Fruit fly (Drosophila melanogaster) whole organism, prepupa: ENCODE measurements around the gene crm.

Experiments
- Blimp-1 ChIP-seq: fragments of 200-800 bp; sonication (Bioruptor generic); optimal IDR thresholded peaks from 3 replicates; lab custom pipeline; 2017; ENCODE audit warnings: missing biosample characterization, missing genetic modification characterization, mild to moderate bottlenecking, moderate library complexity, missing genetic modification reagents
- CG10631 ChIP-seq: fragments of 200-800 bp; sonication (Bioruptor generic); optimal IDR thresholded peaks from 2 replicates; lab custom pipeline; 2016; ENCODE audit warnings: missing biosample characterization, missing genetic modification characterization
- CG10669 ChIP-seq: fragments of 200-800 bp; sonication (Bioruptor generic); optimal IDR thresholded peaks from 3 replicates; lab custom pipeline; 2018; ENCODE audit warnings: missing biosample characterization, mild to moderate bottlenecking, missing genetic modification characterization, moderate library complexity
- CG11762 ChIP-seq: fragments of 200-800 bp; sonication (Bioruptor generic); optimal IDR thresholded peaks from 3 replicates; lab custom pipeline; 2016; ENCODE audit warnings: missing biosample characterization, missing genetic modification characterization; ENCODE audit not compliant: insufficient read depth
- CG1621 ChIP-seq: fragments of 200-800 bp; sonication (Bioruptor generic); optimal IDR thresholded peaks from 3 replicates; lab custom pipeline; 2018; ENCODE audit warnings: missing biosample characterization, mild to moderate bottlenecking, missing genetic modification characterization
- CG16779 ChIP-seq: fragments of 200-800 bp; sonication (Bioruptor generic); optimal IDR thresholded peaks from 3 replicates; lab custom pipeline; 2017; ENCODE audit warnings: missing biosample characterization, mild to moderate bottlenecking, missing genetic modification characterization
- CG3032 ChIP-seq: fragments of 200-800 bp; optimal IDR thresholded peaks from 2 replicates; lab custom pipeline; 2019; ENCODE audit warnings: missing biosample characterization, mild to moderate bottlenecking, missing genetic modification characterization, moderate library complexity
- CG31627 ChIP-seq: fragments of 200-800 bp; sonication (Bioruptor generic); optimal IDR thresholded peaks from 3 replicates; lab custom pipeline; 2016; ENCODE audit warnings: missing biosample characterization, missing genetic modification characterization
- CG32006 ChIP-seq: fragments of 200-800 bp; sonication (Bioruptor generic); optimal IDR thresholded peaks from 3 replicates; lab custom pipeline; 2017; ENCODE audit warnings: missing biosample characterization, mild to moderate bottlenecking, missing genetic modification characterization
- CG34406 ChIP-seq: fragments of 200-800 bp; sonication (Bioruptor generic); optimal IDR thresholded peaks from 3 replicates; lab custom pipeline; 2016; ENCODE audit warnings: missing biosample characterization, missing genetic modification characterization
- CG3919 ChIP-seq: fragments of 200-800 bp; sonication (Bioruptor generic); optimal IDR thresholded peaks from 3 replicates; lab custom pipeline; 2016; ENCODE audit warnings: missing biosample characterization, missing genetic modification characterization
- CG6163 ChIP-seq: fragments of 200-800 bp; sonication (Bioruptor generic); IDR thresholded peaks from 3 replicates; pipeline ENCODE4 v1.3.6; 2022; ENCODE audit warnings: missing biosample characterization, missing genetic modification characterization
- CG6792 ChIP-seq: fragments of 200-800 bp; sonication (Bioruptor generic); optimal IDR thresholded peaks from 3 replicates; lab custom pipeline; 2016; ENCODE audit warnings: missing biosample characterization, missing genetic modification characterization
- CG6808 ChIP-seq: fragments of 200-800 bp; sonication (Bioruptor generic); optimal IDR thresholded peaks from 3 replicates; lab custom pipeline; 2017; ENCODE audit warnings: missing biosample characterization, missing genetic modification characterization, mild to moderate bottlenecking, moderate library complexity, missing genetic modification reagents
- CG6854 ChIP-seq: fragments of 200-800 bp; sonication (Bioruptor generic); optimal IDR thresholded peaks from 2 replicates; lab custom pipeline; 2017; ENCODE audit warnings: missing biosample characterization, mild to moderate bottlenecking, missing genetic modification characterization
- CG7368 ChIP-seq: fragments of 200-800 bp; sonication (Bioruptor generic); optimal IDR thresholded peaks from 3 replicates; lab custom pipeline; 2016; ENCODE audit warnings: missing biosample characterization, missing genetic modification characterization
- CG8119 ChIP-seq: fragments of 200-800 bp; sonication (Bioruptor generic); IDR thresholded peaks from 3 replicates; pipeline ENCODE4 v1.3.6; 2022; ENCODE audit warnings: missing biosample characterization, missing genetic modification characterization
- CG8632 ChIP-seq: fragments of 200-800 bp; sonication (Bioruptor generic); optimal IDR thresholded peaks from 3 replicates; lab custom pipeline; 2016; ENCODE audit warnings: missing biosample characterization, missing genetic modification characterization
- CG9139 ChIP-seq: fragments of 200-800 bp; sonication (Bioruptor generic); optimal IDR thresholded peaks from 3 replicates; lab custom pipeline; 2017; ENCODE audit warnings: missing biosample characterization, mild to moderate bottlenecking, missing genetic modification characterization
- Eip78C ChIP-seq: fragments of 200-800 bp; sonication (Bioruptor generic); peaks from one replicate; lab custom pipeline; 2016; ENCODE audit warnings: missing biosample characterization, missing genetic modification characterization
- Eip93F ChIP-seq: fragments of 200-800 bp; sonication (Bioruptor generic); optimal IDR thresholded peaks from 2 replicates; lab custom pipeline; 2016; ENCODE audit warnings: missing biosample characterization, mild to moderate bottlenecking, missing genetic modification characterization
- Ets21C ChIP-seq: fragments of 200-800 bp; sonication (Bioruptor generic); optimal IDR thresholded peaks from 3 replicates; lab custom pipeline; 2016; ENCODE audit warnings: missing biosample characterization, missing genetic modification characterization
- Hr4 ChIP-seq: fragments of 200-800 bp; sonication (Bioruptor generic); optimal IDR thresholded peaks from 3 replicates; lab custom pipeline; 2016; ENCODE audit warnings: missing biosample characterization, missing genetic modification characterization
- Lpt ChIP-seq: fragments of 200-800 bp; sonication (Bioruptor generic); optimal IDR thresholded peaks from 3 replicates; lab custom pipeline; 2016; ENCODE audit warnings: missing biosample characterization, missing genetic modification characterization
- Met ChIP-seq: fragments of 200-800 bp; sonication (Bioruptor generic); optimal IDR thresholded peaks from 3 replicates; lab custom pipeline; 2016; ENCODE audit warnings: missing biosample characterization, missing genetic modification characterization
- OdsH ChIP-seq: fragments of 200-800 bp; sonication (Bioruptor generic); optimal IDR thresholded peaks from 3 replicates; lab custom pipeline; 2016; ENCODE audit warnings: missing biosample characterization, missing genetic modification characterization
- Sox14 ChIP-seq: fragments of 200-800 bp; sonication (Bioruptor generic); optimal IDR thresholded peaks from 3 replicates; lab custom pipeline; 2016; ENCODE audit warnings: missing biosample characterization, missing genetic modification characterization
- achi ChIP-seq: fragments of 200-800 bp; sonication (Bioruptor generic); optimal IDR thresholded peaks from 3 replicates; lab custom pipeline; 2016; ENCODE audit warnings: missing biosample characterization, missing genetic modification characterization
- dac ChIP-seq: fragments of 200-800 bp; sonication (Bioruptor generic); optimal IDR thresholded peaks from 2 replicates; lab custom pipeline; 2017; ENCODE audit warnings: missing biosample characterization, mild to moderate bottlenecking, missing genetic modification characterization
- dsx ChIP-seq: fragments of 200-800 bp; optimal IDR thresholded peaks from 3 replicates; lab custom pipeline; 2019; ENCODE audit warnings: missing biosample characterization, mild to moderate bottlenecking, missing genetic modification characterization, moderate library complexity; ENCODE audit not compliant: poor library complexity, severe bottlenecking
- esn ChIP-seq: fragments of 200-800 bp; sonication (Bioruptor generic); optimal IDR thresholded peaks from 2 replicates; lab custom pipeline; 2016; ENCODE audit warnings: missing biosample characterization, mild to moderate bottlenecking, missing genetic modification characterization, moderate library complexity
- fd59A ChIP-seq: fragments of 200-800 bp; sonication (Bioruptor generic); optimal IDR thresholded peaks from 2 replicates; lab custom pipeline; 2017; ENCODE audit warnings: missing biosample characterization, mild to moderate bottlenecking, missing genetic modification characterization, missing genetic modification reagents
- fkh ChIP-seq: fragments of 200-800 bp; sonication (Bioruptor generic); optimal IDR thresholded peaks from 3 replicates; lab custom pipeline; 2017; ENCODE audit warnings: missing biosample characterization, mild to moderate bottlenecking, missing genetic modification characterization, moderate library complexity
- pdm3 ChIP-seq: fragments of 200-800 bp; sonication (Bioruptor generic); optimal IDR thresholded peaks from 3 replicates; lab custom pipeline; 2016; ENCODE audit warnings: missing biosample characterization, missing genetic modification characterization
- salr ChIP-seq, 2 experiments: fragments of 200-800 bp; sonication (Bioruptor generic); optimal IDR thresholded peaks; 3 replicates each; lab custom pipeline; 2016 to 2018; ENCODE audit warnings: missing biosample characterization in 2 of 2, missing genetic modification characterization in 2 of 2, mild to moderate bottlenecking in 1 of 2
- spab ChIP-seq: fragments of 200-800 bp; sonication (Bioruptor generic); optimal IDR thresholded peaks from 2 replicates; lab custom pipeline; 2017; ENCODE audit warnings: missing biosample characterization, mild to moderate bottlenecking, missing genetic modification characterization, missing genetic modification reagents
- svp ChIP-seq: fragments of 200-800 bp; sonication (Bioruptor generic); peaks from one replicate; lab custom pipeline; 2016; ENCODE audit warnings: missing biosample characterization, missing genetic modification characterization
- topi ChIP-seq: fragments of 200-800 bp; sonication (Bioruptor generic); optimal IDR thresholded peaks from 3 replicates; lab custom pipeline; 2016; ENCODE audit warnings: missing biosample characterization, missing genetic modification characterization
- vri ChIP-seq: fragments of 200-800 bp; sonication (Bioruptor generic); optimal IDR thresholded peaks from 3 replicates; lab custom pipeline; 2016; ENCODE audit warnings: missing biosample characterization, mild to moderate bottlenecking, missing genetic modification characterization

The crm gene

dm6 chrX:2703693-2704092, 34.9 kb downstream of the crm start, which contains the start of gene Ugalt (continued):
- TF ChIP-seq topi (GFP tag; lab: Kevin White, UChicago) (peak; percentile 100), CG1621 (tag; lab: Kevin White, UChicago) (peak; percentile 100), Met (GFP tag; lab: Kevin White, UChicago) (peak; percentile 100), esn (GFP tag; lab: Kevin White, UChicago) (peak; percentile 100), pdm3 (GFP tag; lab: Kevin White, UChicago) (peak; percentile 100), achi (GFP tag; lab: Kevin White, UChicago) (peak; percentile 100), svp (GFP tag; lab: Kevin White, UChicago) (peak; percentile 100), Hr4 (GFP tag; lab: Kevin White, UChicago) (peak; percentile 100), CG8119 (GFP tag; lab: Robert Waterston, UW) (peak; percentile 100), fkh (peak; percentile 100), CG6792 (GFP tag; lab: Kevin White, UChicago) (peak; percentile 100), CG11762 (peak; percentile 100), CG31627 (GFP tag; lab: Kevin White, UChicago) (peak; percentile 100), Sox14 (GFP tag; lab: Kevin White, UChicago) (peak; percentile 100), Ets21C (GFP tag; lab: Kevin White, UChicago) (peak; percentile 100), OdsH (GFP tag; lab: Kevin White, UChicago) (peak; percentile 100), Blimp-1 (peak; percentile 100), CG7368 (GFP tag; lab: Kevin White, UChicago) (peak; percentile 100), CG6854 (GFP tag; lab: Kevin White, UChicago) (peak; percentile 100), CG34406 (GFP tag; lab: Kevin White, UChicago) (peak; percentile 100), salr (GFP tag; optimal IDR thresholded peaks at IDR 0.05; lab: Kevin White, UChicago) (peak; percentile 100)

dm6 chrX:2698064-2698894, 40.3 kb downstream of the crm start, which contains the start of the genes Spg7 and Lint-O:
Gene Spg7 (minus strand): TSS chrX:2698211.
Gene Lint-O (plus strand): TSS chrX:2698701.
- TF ChIP-seq fkh (peak; percentile 70), CG9139 (GFP tag; lab: Kevin White, UChicago) (no peak), CG6854 (GFP tag; lab: Kevin White, UChicago) (no peak)
- TF ChIP-seq, all 60 proteins: peak for 1

dm6 chrX:2693786-2694185, 44.8 kb downstream of the crm start, which contains the start of gene dyw:
Gene dyw (minus strand): TSS chrX:2693886.
- TF ChIP-seq achi (GFP tag; lab: Kevin White, UChicago) = no peak
- TF ChIP-seq CG3032 = no peak
- TF ChIP-seq Lpt (GFP tag; lab: Kevin White, UChicago) = no peak
- TF ChIP-seq spab (GFP tag; lab: Kevin White, UChicago) = no peak

dm6 chrX:2690376-2690775, 48.2 kb downstream of the crm start:
- TF ChIP-seq salr (GFP tag; optimal IDR thresholded peaks at IDR 0.05; lab: Kevin White, UChicago) = no peak
- no peak for TF ChIP-seq CG10669 (GFP tag; lab: Kevin White, UChicago)
- TF ChIP-seq Eip93F = no peak
- TF ChIP-seq dac (GFP tag; lab: Kevin White, UChicago) = no peak
- no peak for TF ChIP-seq CG6163 (GFP tag; lab: Robert Waterston, UW)

DNA sequence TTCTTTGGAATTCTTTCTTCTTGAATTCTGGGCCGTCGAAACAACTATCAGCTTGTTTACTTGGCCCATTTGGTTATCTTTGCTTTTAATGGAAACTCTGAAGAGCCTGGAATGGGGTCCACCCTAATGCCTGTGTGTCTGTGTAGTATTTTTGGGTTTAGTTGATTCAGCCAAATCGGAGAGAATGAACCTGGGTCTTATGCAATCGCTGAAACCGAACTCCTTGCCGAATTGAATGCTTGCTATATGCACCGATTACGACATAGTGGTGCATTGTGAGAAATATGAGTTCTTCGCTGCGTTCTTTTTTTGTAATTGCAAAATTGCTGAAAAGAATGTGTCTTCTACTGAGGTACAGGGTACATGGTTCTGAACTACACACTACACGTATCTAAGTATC, 51.6 kb downstream of the crm start:
- TF ChIP-seq Eip78C (GFP tag; lab: Kevin White, UChicago) (no peak), vri (no peak), Ets21C (GFP tag; lab: Kevin White, UChicago) (no peak), fd59A (GFP tag; lab: Kevin White, UChicago) (no peak), pdm3 (GFP tag; lab: Kevin White, UChicago) (no peak), CG16779 (tag; lab: Kevin White, UChicago) (no peak), CG3919 (GFP tag; lab: Kevin White, UChicago) (no peak), CG6854 (GFP tag; lab: Kevin White, UChicago) (no peak), dsx (GFP tag; lab: Kevin White, UChicago) (no peak), CG6808 (GFP tag; lab: Kevin White, UChicago) (no peak), CG8119 (GFP tag; lab: Robert Waterston, UW) (no peak), CG3032 (no peak), CG1621 (tag; lab: Kevin White, UChicago) (no peak), CG9139 (GFP tag; lab: Kevin White, UChicago) (no peak), CG32006 (no peak), CG8632 (no peak), CG10631 (no peak)
- TF ChIP-seq, all 60 proteins: peak for 0
